Worm (Caenorhabditis elegans): ENCODE results near the gene nlp-60.

ce11 chrIV:8724907-8725306 lies 45.8 kb upstream of the nlp-60 start:
- TF ChIP-seq lin-26 (GFP tag; IDR thresholded peaks at IDR 0.05): no peak
- no peak for TF ChIP-seq Y79H2A.3 (GFP tag; conservative IDR thresholded peaks at IDR 0.05)
- no peak for TF ChIP-seq ztf-3 (GFP tag; optimal IDR thresholded peaks at IDR 0.05)
- TF ChIP-seq nhr-90 (tag; optimal IDR thresholded peaks at IDR 0.05): no peak
- TF ChIP-seq aptf-2 (GFP tag; conservative IDR thresholded peaks at IDR 0.05): no peak
- TF ChIP-seq ama-1 (optimal IDR thresholded peaks at IDR 0.05): no peak
- no peak for TF ChIP-seq ama-1 (GFP tag; optimal IDR thresholded peaks at IDR 0.05)
- TF ChIP-seq efl-1 (GFP tag; optimal IDR thresholded peaks at IDR 0.05): peak; percentile 44
- no peak for TF ChIP-seq egl-44 (GFP tag; IDR thresholded peaks at IDR 0.05)
- TF ChIP-seq lag-1 (GFP tag; IDR thresholded peaks at IDR 0.05): no peak
- TF ChIP-seq sea-2 (GFP tag; IDR thresholded peaks at IDR 0.05): no peak
- TF ChIP-seq zfh-2 (GFP tag; conservative IDR thresholded peaks at IDR 0.05): no peak
- TF ChIP-seq dpl-1 (GFP tag; optimal IDR thresholded peaks at IDR 0.05): peak; percentile 22
- TF ChIP-seq attf-6 (GFP tag; IDR thresholded peaks at IDR 0.05): no peak
